Worm (Caenorhabditis elegans) whole organism, L1 larva: ENCODE data around the gene srh-95.

Experiments used
- aly-2 ChIP-seq: fragments of 150-350 bp; optimal IDR thresholded peaks from 2 replicates; lab custom pipeline; 2014; ENCODE audit warnings: missing biosample characterization, missing genetic modification characterization
- nhr-20 ChIP-seq: sonication (generic microtip); optimal IDR thresholded peaks from 2 replicates; lab custom pipeline; 2016; ENCODE audit warnings: mild to moderate bottlenecking, missing genetic modification characterization, missing compliant biosample characterization
- snpc-4 ChIP-seq: fragments of 150-350 bp; optimal IDR thresholded peaks from 2 replicates; lab custom pipeline; 2014; ENCODE audit warnings: missing biosample characterization, missing genetic modification characterization
- sup-37 ChIP-seq: fragments of 200-800 bp; sonication (Bioruptor generic); optimal IDR thresholded peaks from 2 replicates; lab custom pipeline; 2018; ENCODE audit warnings: mild to moderate bottlenecking, missing genetic modification characterization, missing compliant biosample characterization
- tbx-2 ChIP-seq: sonication (generic microtip); optimal IDR thresholded peaks from 2 replicates; lab custom pipeline; 2016; ENCODE audit warnings: missing genetic modification characterization, missing compliant biosample characterization
- unc-130 ChIP-seq: fragments of 150-350 bp; optimal IDR thresholded peaks from 2 replicates; lab custom pipeline; 2017; ENCODE audit warnings: missing biosample characterization, missing genetic modification characterization, inconsistent platforms
- unc-62 ChIP-seq: fragments of 150-350 bp; optimal IDR thresholded peaks from 2 replicates; lab custom pipeline; 2014; ENCODE audit warnings: missing biosample characterization, missing genetic modification reagents, missing genetic modification characterization

DNA sequence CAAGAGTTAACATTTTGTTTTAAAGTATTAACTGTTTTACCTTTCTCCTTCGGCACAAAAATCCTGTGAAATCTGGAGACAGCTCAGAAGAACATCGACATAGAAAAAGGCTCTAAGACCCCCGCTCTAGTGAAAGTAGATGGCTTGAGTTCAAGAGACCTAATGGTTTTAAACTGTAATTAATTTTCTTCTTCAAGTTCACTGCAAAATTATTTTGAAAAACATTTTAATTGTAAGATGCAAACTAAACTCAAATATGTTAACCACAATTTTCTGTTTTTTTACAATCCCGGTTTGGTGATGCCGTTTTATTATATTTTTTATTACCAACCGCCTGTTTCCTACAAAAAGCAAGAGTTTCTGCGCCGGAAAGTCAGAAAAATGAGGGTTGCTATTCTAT lies 13.1 kb upstream of the srh-95 start, which contains the start of gene clec-233:
- no peak for TF ChIP-seq tbx-2
- TF ChIP-seq unc-130 (tag; lab: Kevin White, UChicago) = no peak
- TF ChIP-seq aly-2 = no peak
- no peak for TF ChIP-seq nhr-20
- TF ChIP-seq snpc-4 (tag; lab: Kevin White, UChicago) = no peak
- no peak for TF ChIP-seq unc-62
- no peak for TF ChIP-seq sup-37
